Fruit fly (Drosophila melanogaster): ENCODE data around the gene CG46311.

- TF ChIP-seq gl (tag; optimal IDR thresholded peaks at IDR 0.05) (no peak), Snoo (tag; optimal IDR thresholded peaks at IDR 0.05) (no peak), CG8159 (tag; optimal IDR thresholded peaks at IDR 0.05) (no peak), Pif1B (GFP tag; optimal IDR thresholded peaks at IDR 0.05) (no peak), EcR (GFP tag; optimal IDR thresholded peaks at IDR 0.05) (no peak), CG9948 (tag; optimal IDR thresholded peaks at IDR 0.05) (no peak), D1 (tag; optimal IDR thresholded peaks at IDR 0.05) (no peak), rn (GFP tag; IDR thresholded peaks at IDR 0.05) (no peak), fd96Ca (GFP tag; IDR thresholded peaks at IDR 0.05) (no peak), CG32121 (GFP tag; IDR thresholded peaks at IDR 0.05) (no peak), CG13204 (GFP tag; optimal IDR thresholded peaks at IDR 0.05) (no peak)
Measured at dm6 chrX:13586888-13587287, 23.3 kb downstream of the CG46311 start.
